Fruit fly (Drosophila melanogaster) whole organism, prepupa: ENCODE measurements around the gene CG43796.

Source experiments
- Blimp-1 ChIP-seq: fragments of 200-800 bp; sonication (Bioruptor generic); optimal IDR thresholded peaks from 3 replicates; lab custom pipeline; 2017; ENCODE audit warnings: missing biosample characterization, missing genetic modification characterization, mild to moderate bottlenecking, moderate library complexity, missing genetic modification reagents
- CG10631 ChIP-seq: fragments of 200-800 bp; sonication (Bioruptor generic); optimal IDR thresholded peaks from 2 replicates; lab custom pipeline; 2016; ENCODE audit warnings: missing biosample characterization, missing genetic modification characterization
- CG15336 ChIP-seq: fragments of 200-800 bp; sonication (Bioruptor generic); IDR thresholded peaks from 2 replicates; pipeline ENCODE4 v1.3.6; 2022; ENCODE audit warnings: missing biosample characterization, missing genetic modification characterization
- CG1621 ChIP-seq: fragments of 200-800 bp; sonication (Bioruptor generic); optimal IDR thresholded peaks from 3 replicates; lab custom pipeline; 2018; ENCODE audit warnings: missing biosample characterization, mild to moderate bottlenecking, missing genetic modification characterization
- CG3032 ChIP-seq: fragments of 200-800 bp; optimal IDR thresholded peaks from 2 replicates; lab custom pipeline; 2019; ENCODE audit warnings: missing biosample characterization, mild to moderate bottlenecking, missing genetic modification characterization, moderate library complexity
- CG31627 ChIP-seq: fragments of 200-800 bp; sonication (Bioruptor generic); optimal IDR thresholded peaks from 3 replicates; lab custom pipeline; 2016; ENCODE audit warnings: missing biosample characterization, missing genetic modification characterization
- CG6163 ChIP-seq: fragments of 200-800 bp; sonication (Bioruptor generic); IDR thresholded peaks from 3 replicates; pipeline ENCODE4 v1.3.6; 2022; ENCODE audit warnings: missing biosample characterization, missing genetic modification characterization
- CG6276 ChIP-seq: fragments of 200-800 bp; sonication (Bioruptor generic); optimal IDR thresholded peaks from 2 replicates; lab custom pipeline; 2017; ENCODE audit warnings: missing biosample characterization, mild to moderate bottlenecking, missing genetic modification characterization
- CG6808 ChIP-seq: fragments of 200-800 bp; sonication (Bioruptor generic); optimal IDR thresholded peaks from 3 replicates; lab custom pipeline; 2017; ENCODE audit warnings: missing biosample characterization, missing genetic modification characterization, mild to moderate bottlenecking, moderate library complexity, missing genetic modification reagents
- CG6854 ChIP-seq: fragments of 200-800 bp; sonication (Bioruptor generic); optimal IDR thresholded peaks from 2 replicates; lab custom pipeline; 2017; ENCODE audit warnings: missing biosample characterization, mild to moderate bottlenecking, missing genetic modification characterization
- CG8119 ChIP-seq: fragments of 200-800 bp; sonication (Bioruptor generic); IDR thresholded peaks from 3 replicates; pipeline ENCODE4 v1.3.6; 2022; ENCODE audit warnings: missing biosample characterization, missing genetic modification characterization
- CG8319 ChIP-seq: fragments of 200-800 bp; sonication (Bioruptor generic); optimal IDR thresholded peaks from 3 replicates; lab custom pipeline; 2016; ENCODE audit warnings: missing biosample characterization, missing genetic modification characterization
- CG8632 ChIP-seq: fragments of 200-800 bp; sonication (Bioruptor generic); optimal IDR thresholded peaks from 3 replicates; lab custom pipeline; 2016; ENCODE audit warnings: missing biosample characterization, missing genetic modification characterization
- CG9139 ChIP-seq: fragments of 200-800 bp; sonication (Bioruptor generic); optimal IDR thresholded peaks from 3 replicates; lab custom pipeline; 2017; ENCODE audit warnings: missing biosample characterization, mild to moderate bottlenecking, missing genetic modification characterization
- Eip75B ChIP-seq: fragments of 200-800 bp; sonication (Bioruptor generic); optimal IDR thresholded peaks from 3 replicates; lab custom pipeline; 2016; ENCODE audit warnings: missing biosample characterization, missing genetic modification characterization
- Eip78C ChIP-seq: fragments of 200-800 bp; sonication (Bioruptor generic); peaks from one replicate; lab custom pipeline; 2016; ENCODE audit warnings: missing biosample characterization, missing genetic modification characterization
- Ets21C ChIP-seq: fragments of 200-800 bp; sonication (Bioruptor generic); optimal IDR thresholded peaks from 3 replicates; lab custom pipeline; 2016; ENCODE audit warnings: missing biosample characterization, missing genetic modification characterization
- Ets96B ChIP-seq: fragments of 200-800 bp; optimal IDR thresholded peaks from 2 replicates; lab custom pipeline; 2019; ENCODE audit warnings: missing biosample characterization, mild to moderate bottlenecking, missing genetic modification characterization, moderate library complexity
- Hr39 ChIP-seq: fragments of 200-800 bp; sonication (Bioruptor generic); optimal IDR thresholded peaks from 2 replicates; lab custom pipeline; 2016; ENCODE audit warnings: missing biosample characterization, missing genetic modification characterization
- Hr4 ChIP-seq: fragments of 200-800 bp; sonication (Bioruptor generic); optimal IDR thresholded peaks from 3 replicates; lab custom pipeline; 2016; ENCODE audit warnings: missing biosample characterization, missing genetic modification characterization
- OdsH ChIP-seq: fragments of 200-800 bp; sonication (Bioruptor generic); optimal IDR thresholded peaks from 3 replicates; lab custom pipeline; 2016; ENCODE audit warnings: missing biosample characterization, missing genetic modification characterization
- Sox102F ChIP-seq: fragments of 200-800 bp; sonication (Bioruptor generic); optimal IDR thresholded peaks from 2 replicates; lab custom pipeline; 2016; ENCODE audit warnings: missing biosample characterization, mild to moderate bottlenecking, missing genetic modification characterization
- Sox14 ChIP-seq: fragments of 200-800 bp; sonication (Bioruptor generic); optimal IDR thresholded peaks from 3 replicates; lab custom pipeline; 2016; ENCODE audit warnings: missing biosample characterization, missing genetic modification characterization
- achi ChIP-seq: fragments of 200-800 bp; sonication (Bioruptor generic); optimal IDR thresholded peaks from 3 replicates; lab custom pipeline; 2016; ENCODE audit warnings: missing biosample characterization, missing genetic modification characterization
- acj6 ChIP-seq: fragments of 200-800 bp; sonication (Bioruptor generic); optimal IDR thresholded peaks from 3 replicates; lab custom pipeline; 2016; ENCODE audit warnings: missing biosample characterization, missing genetic modification characterization
- cyc ChIP-seq: fragments of 200-800 bp; sonication (Bioruptor generic); optimal IDR thresholded peaks from 3 replicates; lab custom pipeline; 2016; ENCODE audit warnings: missing biosample characterization, missing genetic modification characterization
- esn ChIP-seq: fragments of 200-800 bp; sonication (Bioruptor generic); optimal IDR thresholded peaks from 2 replicates; lab custom pipeline; 2016; ENCODE audit warnings: missing biosample characterization, mild to moderate bottlenecking, missing genetic modification characterization, moderate library complexity
- net ChIP-seq: fragments of 200-800 bp; sonication (Bioruptor generic); optimal IDR thresholded peaks from 3 replicates; lab custom pipeline; 2016; ENCODE audit warnings: missing biosample characterization, missing genetic modification characterization
- ss ChIP-seq, 2 experiments: fragments of 200-800 bp; sonication (Bioruptor generic); optimal IDR thresholded peaks; 2 replicates in 1 of 2; 3 replicates in 1 of 2; lab custom pipeline; 2017 to 2018; ENCODE audit warnings: mild to moderate bottlenecking in 2 of 2, missing biosample characterization in 2 of 2, missing genetic modification characterization in 2 of 2, moderate library complexity in 1 of 2
- svp ChIP-seq: fragments of 200-800 bp; sonication (Bioruptor generic); peaks from one replicate; lab custom pipeline; 2016; ENCODE audit warnings: missing biosample characterization, missing genetic modification characterization
- vri ChIP-seq: fragments of 200-800 bp; sonication (Bioruptor generic); optimal IDR thresholded peaks from 3 replicates; lab custom pipeline; 2016; ENCODE audit warnings: missing biosample characterization, mild to moderate bottlenecking, missing genetic modification characterization

The CG43796 gene

DNA sequence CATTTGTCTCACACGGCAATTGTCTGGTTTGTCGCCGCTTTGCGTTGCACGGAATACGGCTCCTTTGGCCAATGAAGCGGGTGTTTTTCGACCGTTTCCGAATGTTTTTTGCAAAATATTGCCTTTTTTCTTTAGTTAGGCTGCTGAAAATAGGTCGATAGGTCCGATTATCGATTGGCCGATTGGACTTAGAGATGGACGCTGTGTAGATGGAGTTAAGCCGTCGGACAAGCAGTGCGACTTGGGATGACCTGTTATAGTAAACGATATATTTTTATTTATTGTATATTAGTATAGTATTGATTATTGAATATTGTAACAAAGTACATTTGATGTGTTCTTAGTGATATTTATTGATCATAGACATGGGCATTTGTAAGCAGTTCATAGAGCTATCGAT is 46.1 kb downstream of the CG43796 start, which contains the start of the genes lmgA and lmgB:
Gene lmgA, minus strand, starts transcription at position 301 of the 400 bp plus-strand sequence.
Gene lmgB, minus strand, starts transcription at position 301 of the 400 bp plus-strand sequence.
- TF ChIP-seq CG9139, result no peak
- peak; percentile 58 for TF ChIP-seq CG10631 (GFP tag; lab: Kevin White, UChicago)
- TF ChIP-seq CG8119 (GFP tag; lab: Robert Waterston, UW), result no peak
- TF ChIP-seq Ets96B (tag; lab: Kevin White, UChicago), result peak; percentile 5
- peak; percentile 39 for TF ChIP-seq esn
- peak; percentile 32 for TF ChIP-seq OdsH
- peak; percentile 37 for TF ChIP-seq Hr4
- TF ChIP-seq Hr39 (GFP tag; lab: Kevin White, UChicago), result peak; percentile 3
- peak; percentile 39 for TF ChIP-seq acj6 (GFP tag; lab: Kevin White, UChicago)
- peak; percentile 20 for TF ChIP-seq CG1621
- TF ChIP-seq Sox14 (GFP tag; lab: Kevin White, UChicago), result no peak
- peak; percentile 74 for TF ChIP-seq Eip75B (GFP tag; lab: Kevin White, UChicago)
- no peak for TF ChIP-seq cyc (GFP tag; lab: Kevin White, UChicago)
- TF ChIP-seq CG3032 (tag; lab: Kevin White, UChicago), result peak; percentile 36
- no peak for TF ChIP-seq CG8319 (GFP tag; lab: Kevin White, UChicago)
- TF ChIP-seq Sox102F, result no peak
- TF ChIP-seq CG15336 (GFP tag; lab: Robert Waterston, UW), result 0 out of 2 replicates have a peak, but pooled peaks have one; percentile 18
- peak; percentile 20 for TF ChIP-seq CG31627
- TF ChIP-seq achi (GFP tag; lab: Kevin White, UChicago), result peak; percentile 18
- peak; percentile 66 for TF ChIP-seq Eip78C

DNA sequence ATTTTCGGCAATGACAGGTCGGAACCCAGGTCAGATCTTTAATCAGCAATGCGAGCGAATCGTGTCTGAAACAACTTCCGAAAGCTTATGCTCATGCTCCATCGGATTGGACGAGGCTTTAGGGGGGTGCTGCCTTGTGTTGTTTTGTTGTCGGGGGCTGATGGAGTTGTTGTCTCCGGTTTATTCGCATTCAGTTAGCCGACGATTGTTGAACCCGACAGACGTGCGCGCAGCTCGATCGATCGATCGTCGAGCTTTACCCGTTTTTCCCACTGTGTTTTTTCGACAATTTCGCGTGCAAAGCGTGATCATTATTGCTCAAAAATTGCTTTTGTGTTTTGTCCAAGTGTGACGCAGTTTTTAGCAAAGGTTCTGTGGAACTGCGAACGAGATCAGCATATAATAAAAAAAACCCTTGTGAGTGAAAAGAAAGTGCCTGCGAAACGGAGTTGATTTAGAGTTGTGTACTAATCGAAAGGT is 46.8 kb downstream of the CG43796 start, which contains the start of gene CG17834:
Gene CG17834, plus strand, starts transcription at position 191 of the 480 bp plus-strand sequence.
- TF ChIP-seq CG6854 (GFP tag; lab: Kevin White, UChicago), result peak; percentile 82
- TF ChIP-seq Eip78C, result peak; percentile 70
- TF ChIP-seq Hr39 (GFP tag; lab: Kevin White, UChicago), result no peak
- TF ChIP-seq CG8632 (GFP tag; lab: Kevin White, UChicago), result no peak
- TF ChIP-seq vri, result peak; percentile 16
- TF ChIP-seq CG8319 (GFP tag; lab: Kevin White, UChicago), result no peak
- peak; percentile 3 for TF ChIP-seq CG6276 (GFP tag; lab: Kevin White, UChicago)
- TF ChIP-seq CG6808 (GFP tag; lab: Kevin White, UChicago), result peak; percentile 6
- TF ChIP-seq CG8119 (GFP tag; lab: Robert Waterston, UW), result peak; percentile 50; the same call in 2 of the 3 replicates
- TF ChIP-seq Ets21C (GFP tag; lab: Kevin White, UChicago), result no peak
- peak; percentile 68 for TF ChIP-seq Blimp-1 (GFP tag; lab: Kevin White, UChicago)
- peak; percentile 25 for TF ChIP-seq CG1621
- TF ChIP-seq CG15336 (GFP tag; lab: Robert Waterston, UW), result 0 out of 2 replicates have a peak, but pooled peaks have one; percentile 15
- peak; percentile 68; the same call in 2 of the 3 replicates for TF ChIP-seq CG6163
- peak; percentile 13 to 41 for TF ChIP-seq ss (GFP tag; optimal IDR thresholded peaks at IDR 0.05; lab: Kevin White, UChicago)
- peak; percentile 11 for TF ChIP-seq esn
- TF ChIP-seq net, result peak; percentile 32
- peak; percentile 86 for TF ChIP-seq svp (GFP tag; lab: Kevin White, UChicago)

DNA sequence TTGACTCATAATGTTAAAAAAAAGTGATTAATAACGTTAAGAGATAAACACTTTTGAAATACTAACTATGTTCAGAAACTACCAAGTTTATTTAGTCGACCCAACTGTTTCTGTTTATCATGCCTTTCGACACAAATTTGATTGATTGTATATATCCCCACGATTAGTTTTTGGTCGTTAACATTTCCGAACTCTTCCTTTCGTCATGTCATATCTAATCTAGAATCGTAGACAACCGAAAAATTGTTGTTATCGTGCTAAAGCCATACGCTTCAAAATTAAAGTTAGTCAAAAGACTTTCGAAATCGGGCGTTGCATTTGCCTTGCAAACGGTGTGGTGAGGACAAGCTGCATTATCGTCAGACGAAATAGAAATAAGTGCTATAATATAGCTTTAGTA is 48.0 kb downstream of the CG43796 start:
- TF ChIP-seq vri, result peak; percentile 42
- TF ChIP-seq CG6276 (GFP tag; lab: Kevin White, UChicago), result no peak
